Worm (Caenorhabditis elegans) whole organism, L3 larva: ENCODE data around the gene Y39F10C.1.

Source experiments
- ZK546.5 ChIP-seq: sonication (generic microtip); optimal IDR thresholded peaks from 2 replicates; lab custom pipeline; 2017; ENCODE audit warnings: missing biosample characterization, missing genetic modification characterization
- aly-2 ChIP-seq: fragments of 150-350 bp; optimal IDR thresholded peaks from 2 replicates; lab custom pipeline; 2014; ENCODE audit warnings: missing biosample characterization, missing genetic modification characterization
- ama-1 ChIP-seq: fragments of 150-350 bp; optimal IDR thresholded peaks from 2 replicates; lab custom pipeline; 2018
- ceh-82 ChIP-seq: fragments of 150-350 bp; optimal IDR thresholded peaks from 2 replicates; lab custom pipeline; 2014; ENCODE audit warnings: missing biosample characterization, missing genetic modification characterization
- ceh-9 ChIP-seq: sonication (generic microtip); optimal IDR thresholded peaks from 2 replicates; lab custom pipeline; 2018; ENCODE audit warnings: missing biosample characterization, missing genetic modification characterization
- egl-5 ChIP-seq: fragments of 150-350 bp; optimal IDR thresholded peaks from 2 replicates; lab custom pipeline; 2017; ENCODE audit warnings: missing biosample characterization, missing genetic modification reagents, missing genetic modification characterization, inconsistent platforms
- elt-1 ChIP-seq: fragments of 150-350 bp; optimal IDR thresholded peaks from 2 replicates; lab custom pipeline; 2014; ENCODE audit warnings: missing biosample characterization, missing genetic modification characterization
- elt-2 ChIP-seq: sonication (generic microtip); optimal IDR thresholded peaks from 2 replicates; lab custom pipeline; 2016; ENCODE audit warnings: missing genetic modification reagents, mild to moderate bottlenecking, missing genetic modification characterization, missing compliant biosample characterization
- elt-3 ChIP-seq, 3 experiments: fragments of 150-350 bp in 1 of 3; sonication (generic microtip) in 2 of 3; optimal IDR thresholded peaks; 2 replicates in 2 of 3; 4 replicates in 1 of 3; lab custom pipeline; 2014 to 2017; ENCODE audit warnings: missing biosample characterization in 3 of 3, missing genetic modification characterization in 3 of 3
- fkh-10 ChIP-seq: sonication (generic microtip); optimal IDR thresholded peaks from 2 replicates; lab custom pipeline; 2017; ENCODE audit warnings: missing biosample characterization, missing genetic modification reagents, missing genetic modification characterization
- fos-1 ChIP-seq: fragments of 150-350 bp; optimal IDR thresholded peaks from 2 replicates; lab custom pipeline; 2014; ENCODE audit warnings: missing biosample characterization, missing genetic modification characterization
- jun-1 ChIP-seq: fragments of 150-350 bp; optimal IDR thresholded peaks from 2 replicates; lab custom pipeline; 2014; ENCODE audit warnings: missing biosample characterization, missing genetic modification reagents, missing genetic modification characterization
- lin-15B ChIP-seq: fragments of 150-350 bp; optimal IDR thresholded peaks from 2 replicates; lab custom pipeline; 2014; ENCODE audit warnings: missing biosample characterization, missing genetic modification characterization
- lsy-12 ChIP-seq: sonication (generic microtip); optimal IDR thresholded peaks from 2 replicates; lab custom pipeline; 2016; ENCODE audit warnings: mild to moderate bottlenecking, missing genetic modification characterization, missing compliant biosample characterization
- mdl-1 ChIP-seq: fragments of 150-350 bp; optimal IDR thresholded peaks from 2 replicates; lab custom pipeline; 2014; ENCODE audit warnings: missing biosample characterization, missing genetic modification characterization
- mml-1 ChIP-seq: fragments of 150-350 bp; sonication (generic microtip); optimal IDR thresholded peaks from 3 replicates; lab custom pipeline; 2014; ENCODE audit warnings: missing biosample characterization, missing genetic modification characterization
- nfya-1 ChIP-seq: sonication (generic microtip); optimal IDR thresholded peaks from 2 replicates; lab custom pipeline; 2017; ENCODE audit warnings: missing genetic modification characterization, mild to moderate bottlenecking, missing compliant biosample characterization, antibody characterized with exemption, moderate library complexity; ENCODE audit not compliant: insufficient read depth
- nhr-11 ChIP-seq: fragments of 150-350 bp; optimal IDR thresholded peaks from 2 replicates; lab custom pipeline; 2014; ENCODE audit warnings: missing biosample characterization, missing genetic modification characterization
- nhr-12 ChIP-seq: fragments of 150-350 bp; optimal IDR thresholded peaks from 2 replicates; lab custom pipeline; 2014; ENCODE audit warnings: missing biosample characterization, missing genetic modification characterization
- nhr-23 ChIP-seq: fragments of 150-350 bp; optimal IDR thresholded peaks from 2 replicates; lab custom pipeline; 2014; ENCODE audit warnings: missing biosample characterization, missing genetic modification reagents, missing genetic modification characterization
- nhr-25 ChIP-seq: sonication (generic microtip); optimal IDR thresholded peaks from 2 replicates; lab custom pipeline; 2017; ENCODE audit warnings: missing biosample characterization, missing genetic modification characterization
- nhr-43 ChIP-seq: sonication (generic microtip); optimal IDR thresholded peaks from 2 replicates; lab custom pipeline; 2016; ENCODE audit warnings: mild to moderate bottlenecking, missing genetic modification characterization, missing compliant biosample characterization; ENCODE audit not compliant: poor library complexity, severe bottlenecking
- nhr-67 ChIP-seq: fragments of 150-350 bp; optimal IDR thresholded peaks from 2 replicates; lab custom pipeline; 2014; ENCODE audit warnings: missing biosample characterization, missing genetic modification characterization
- nhr-76 ChIP-seq: fragments of 150-350 bp; sonication (generic microtip); optimal IDR thresholded peaks from 5 replicates; lab custom pipeline; 2014; ENCODE audit warnings: missing biosample characterization, missing genetic modification characterization
- nhr-77 ChIP-seq: fragments of 150-350 bp; optimal IDR thresholded peaks from 2 replicates; lab custom pipeline; 2014; ENCODE audit warnings: missing biosample characterization, missing genetic modification characterization
- pha-4 ChIP-seq: fragments of 150-350 bp; optimal IDR thresholded peaks from 2 replicates; lab custom pipeline; 2014; ENCODE audit warnings: missing biosample characterization, missing genetic modification reagents, missing genetic modification characterization
- pqm-1 ChIP-seq: fragments of 150-350 bp; optimal IDR thresholded peaks from 2 replicates; lab custom pipeline; 2017; ENCODE audit warnings: missing biosample characterization, missing genetic modification characterization, inconsistent platforms
- sea-2 ChIP-seq: fragments of 150-350 bp; sonication (generic microtip); optimal IDR thresholded peaks from 4 replicates; lab custom pipeline; 2014; ENCODE audit warnings: missing biosample characterization, missing genetic modification reagents, missing genetic modification characterization
- skn-1 ChIP-seq: fragments of 150-350 bp; optimal IDR thresholded peaks from 2 replicates; lab custom pipeline; 2014; ENCODE audit warnings: missing biosample characterization, missing genetic modification characterization
- snpc-4 ChIP-seq: fragments of 150-350 bp; optimal IDR thresholded peaks from 2 replicates; lab custom pipeline; 2014; ENCODE audit warnings: missing biosample characterization, missing genetic modification characterization
- tbx-2 ChIP-seq: sonication (generic microtip); optimal IDR thresholded peaks from 2 replicates; lab custom pipeline; 2016; ENCODE audit warnings: mild to moderate bottlenecking, missing genetic modification characterization, missing compliant biosample characterization
- unc-39 ChIP-seq: sonication (generic microtip); optimal IDR thresholded peaks from 4 replicates; lab custom pipeline; 2017; ENCODE audit warnings: missing biosample characterization, missing genetic modification characterization
- ztf-11 ChIP-seq: fragments of 150-350 bp; optimal IDR thresholded peaks from 2 replicates; lab custom pipeline; 2014; ENCODE audit warnings: missing biosample characterization, missing genetic modification characterization
- ztf-4 ChIP-seq: fragments of 150-350 bp; optimal IDR thresholded peaks from 2 replicates; lab custom pipeline; 2014; ENCODE audit warnings: missing biosample characterization, missing genetic modification characterization

Y39F10C.1 gene

ce11 chrII:675822-676221, 419 bp downstream of the Y39F10C.1 start:
- TF ChIP-seq nhr-25 (no peak), nhr-23 (tag; lab: Kevin White, UChicago) (no peak), mdl-1 (tag; lab: Kevin White, UChicago) (no peak), elt-2 (tag; lab: Kevin White, UChicago) (no peak), ztf-4 (tag; lab: Kevin White, UChicago) (no peak), ceh-82 (tag; lab: Kevin White, UChicago) (no peak), nhr-11 (tag; lab: Kevin White, UChicago) (no peak), aly-2 (tag; lab: Kevin White, UChicago) (no peak), pqm-1 (tag; lab: Kevin White, UChicago) (no peak), nhr-77 (tag; lab: Kevin White, UChicago) (no peak), nhr-76 (tag; lab: Kevin White, UChicago) (no peak), egl-5 (tag; lab: Kevin White, UChicago) (no peak), lin-15B (tag; lab: Kevin White, UChicago) (no peak)
- TF ChIP-seq, all 47 proteins: peak for 0

ce11 chrII:678581-678980, 3.2 kb downstream of the Y39F10C.1 start, which contains the start of gene T02H6.9:
Gene T02H6.9 (plus strand): TSS chrII:678881.
- no peak for TF ChIP-seq unc-39
- no peak for TF ChIP-seq ceh-9
- TF ChIP-seq tbx-2 (tag; lab: Kevin White, UChicago) = no peak
- no peak for TF ChIP-seq lsy-12
- TF ChIP-seq nhr-43 = no peak

- no peak for TF ChIP-seq nhr-43
- no peak for TF ChIP-seq lsy-12
- no peak for TF ChIP-seq nhr-12 (tag; lab: Kevin White, UChicago)
- TF ChIP-seq lin-15B (tag; lab: Kevin White, UChicago) = no peak
- TF ChIP-seq jun-1 = no peak
- no peak for TF ChIP-seq ztf-11 (tag; lab: Kevin White, UChicago)
- TF ChIP-seq pha-4 (tag; lab: Kevin White, UChicago) = no peak
- TF ChIP-seq ZK546.5 (tag; lab: Kevin White, UChicago) = no peak
- no peak for TF ChIP-seq ceh-82 (tag; lab: Kevin White, UChicago)
Observed at ce11 chrII:680612-681011, 5.2 kb downstream of the Y39F10C.1 start, which contains the start of the genes T02H6.10 and T02H6.8. Gene T02H6.10 (minus strand): TSS chrII:680712. Gene T02H6.8 (plus strand): TSS chrII:680832.

- TF ChIP-seq nhr-25 (no peak), ztf-4 (tag; lab: Kevin White, UChicago) (no peak), tbx-2 (tag; lab: Kevin White, UChicago) (no peak), unc-39 (no peak), mml-1 (no peak), pqm-1 (tag; lab: Kevin White, UChicago) (no peak), fos-1 (tag; lab: Kevin White, UChicago) (no peak), egl-5 (tag; lab: Kevin White, UChicago) (no peak), ceh-82 (tag; lab: Kevin White, UChicago) (no peak), ama-1 (lab: Kevin White, UChicago) (no peak), nhr-43 (no peak), elt-1 (tag; lab: Kevin White, UChicago) (no peak), snpc-4 (tag; lab: Kevin White, UChicago) (no peak), nfya-1 (tag; lab: Kevin White, UChicago) (no peak), fkh-10 (GFP tag; lab: Kevin White, UChicago) (no peak), sea-2 (no peak), skn-1 (tag; lab: Kevin White, UChicago) (no peak), nhr-67 (tag; lab: Kevin White, UChicago) (no peak), lsy-12 (no peak)
Observed at ce11 chrII:682326-682725, 6.9 kb downstream of the Y39F10C.1 start, which contains the start of gene T02H6.7. Gene T02H6.7 (plus strand): TSS chrII:682626.

ce11 chrII:683467-683866, 8.1 kb downstream of the Y39F10C.1 start, which contains the start of gene T02H6.6:
Gene T02H6.6 (plus strand): TSS chrII:683767.
- no peak for TF ChIP-seq mdl-1 (tag; lab: Kevin White, UChicago)
- TF ChIP-seq elt-3 (tag; optimal IDR thresholded peaks at IDR 0.05; lab: Kevin White, UChicago) = no peak
- TF ChIP-seq sea-2 = no peak
